Worm (Caenorhabditis elegans) whole organism, L1 larva: Measurements from ENCODE around the gene srr-8.

ENCODE experiments used
- ama-1 ChIP-seq: fragments of 150-350 bp; optimal IDR thresholded peaks from 2 replicates; lab custom pipeline; 2014
- dpl-1 ChIP-seq, 3 experiments: fragments of 150-350 bp in 2 of 3; sonication (generic microtip) in 1 of 3; optimal IDR thresholded peaks; 2 replicates each; lab custom pipeline; 2014 to 2017; ENCODE audit warnings: missing biosample characterization in 3 of 3, missing genetic modification characterization in 3 of 3, missing genetic modification reagents in 3 of 3
- egl-27 ChIP-seq, 2 experiments: fragments of 150-350 bp in 1 of 2; sonication (generic microtip); optimal IDR thresholded peaks; 3 replicates each; lab custom pipeline; 2017 to 2018; ENCODE audit warnings: missing biosample characterization in 2 of 2, missing genetic modification characterization in 2 of 2, missing genetic modification reagents in 2 of 2
- elt-3 ChIP-seq, 6 experiments: fragments of 150-350 bp in 1 of 6; sonication (generic microtip); optimal IDR thresholded peaks; 2 replicates each; lab custom pipeline; 2017 to 2018; ENCODE audit warnings: missing biosample characterization in 6 of 6, missing genetic modification characterization in 6 of 6, inconsistent platforms in 1 of 6
- fkh-10 ChIP-seq: sonication (generic microtip); optimal IDR thresholded peaks from 2 replicates; lab custom pipeline; 2017; ENCODE audit warnings: missing biosample characterization, missing genetic modification reagents, missing genetic modification characterization
- jun-1 ChIP-seq: fragments of 150-350 bp; optimal IDR thresholded peaks from 2 replicates; lab custom pipeline; 2014; ENCODE audit warnings: missing biosample characterization, missing genetic modification reagents, missing genetic modification characterization
- lin-39 ChIP-seq: fragments of 150-350 bp; optimal IDR thresholded peaks from 2 replicates; lab custom pipeline; 2014; ENCODE audit warnings: missing biosample characterization, missing genetic modification reagents, missing genetic modification characterization
- lsy-2 ChIP-seq, 2 experiments: fragments of 150-350 bp; optimal IDR thresholded peaks; 2 replicates each; lab custom pipeline; 2014; ENCODE audit warnings: missing biosample characterization in 2 of 2, missing genetic modification characterization in 2 of 2
- mab-9 ChIP-seq: fragments of 200-800 bp; sonication (Bioruptor generic); IDR thresholded peaks from 2 replicates; pipeline ENCODE4 v1.3.6; 2022; ENCODE audit warnings: missing genetic modification reagents, missing genetic modification characterization, missing compliant biosample characterization
- pqm-1 ChIP-seq: sonication (generic microtip); optimal IDR thresholded peaks from 3 replicates; lab custom pipeline; 2017; ENCODE audit warnings: missing biosample characterization, missing genetic modification characterization
- skn-1 ChIP-seq: fragments of 150-350 bp; optimal IDR thresholded peaks from 2 replicates; lab custom pipeline; 2014; ENCODE audit warnings: missing biosample characterization, missing genetic modification characterization
- zag-1 ChIP-seq: fragments of 150-350 bp; optimal IDR thresholded peaks from 2 replicates; lab custom pipeline; 2014; ENCODE audit warnings: missing biosample characterization, missing genetic modification characterization
- ztf-4 ChIP-seq: fragments of 150-350 bp; optimal IDR thresholded peaks from 2 replicates; lab custom pipeline; 2014; ENCODE audit warnings: missing biosample characterization, missing genetic modification characterization

DNA sequence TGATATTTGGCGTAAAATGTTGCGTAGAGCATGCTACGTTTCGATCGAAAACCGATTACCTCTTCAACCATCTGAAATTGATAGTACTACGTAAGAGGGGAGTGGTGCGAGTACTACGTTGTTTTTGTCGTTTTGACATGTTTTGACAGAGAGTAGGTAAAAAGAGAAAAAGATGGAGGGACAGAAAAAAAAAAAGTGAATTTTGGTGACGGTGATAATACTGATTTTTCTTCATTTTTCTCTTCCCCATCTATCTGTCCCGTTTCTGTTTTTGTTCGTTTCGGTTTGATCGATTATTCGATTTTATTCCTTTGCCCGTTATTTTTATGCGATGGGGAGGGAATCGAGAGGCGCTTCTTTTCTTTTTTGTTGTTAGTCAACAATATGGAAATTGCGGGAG lies 39.4 kb downstream of the srr-8 start, which contains the start of gene K11D12.8:
- TF ChIP-seq jun-1 (tag; lab: Kevin White, UChicago) (no peak), lsy-2 (tag; optimal IDR thresholded peaks at IDR 0.05; lab: Kevin White, UChicago) (no peak), zag-1 (tag; lab: Kevin White, UChicago) (no peak), skn-1 (tag; lab: Kevin White, UChicago) (no peak), egl-27 (tag; optimal IDR thresholded peaks at IDR 0.05; lab: Kevin White, UChicago) (no peak), elt-3 (tag; optimal IDR thresholded peaks at IDR 0.05; lab: Kevin White, UChicago) (no peak), ztf-4 (tag; lab: Kevin White, UChicago) (no peak), dpl-1 (GFP tag; optimal IDR thresholded peaks at IDR 0.05; lab: Kevin White, UChicago) (no peak), ama-1 (no peak), fkh-10 (GFP tag; lab: Kevin White, UChicago) (no peak), pqm-1 (no peak), mab-9 (GFP tag; lab: Robert Waterston, UW) (no peak), lin-39 (tag; lab: Kevin White, UChicago) (no peak)
